Fruit fly (Drosophila melanogaster) whole organism, pupa: ENCODE data around the gene CG17778.
A peak's percentile ranks its signal among the peaks of the same experiment; 100 is the strongest.

Experiments used
- CG13204 ChIP-seq: fragments of 200-800 bp; sonication (Bioruptor generic); optimal IDR thresholded peaks from 2 replicates; lab custom pipeline; 2018; ENCODE audit warnings: missing biosample characterization, mild to moderate bottlenecking, missing genetic modification characterization, moderate library complexity
- CG14655 ChIP-seq: fragments of 200-800 bp; sonication (Bioruptor generic); optimal IDR thresholded peaks from 3 replicates; lab custom pipeline; 2017; ENCODE audit warnings: mild to moderate bottlenecking, missing biosample characterization, missing genetic modification reagents, missing genetic modification characterization
- CG15710 ChIP-seq: fragments of 200-800 bp; sonication (Bioruptor generic); optimal IDR thresholded peaks from 2 replicates; lab custom pipeline; 2018; ENCODE audit warnings: missing biosample characterization, mild to moderate bottlenecking, missing genetic modification characterization, moderate library complexity
- CG17806 ChIP-seq: fragments of 200-800 bp; sonication (Bioruptor generic); optimal IDR thresholded peaks from 2 replicates; lab custom pipeline; 2018; ENCODE audit warnings: missing biosample characterization, mild to moderate bottlenecking, missing genetic modification characterization, moderate library complexity
- CG32121 ChIP-seq: fragments of 200-800 bp; sonication (Bioruptor generic); IDR thresholded peaks from 2 replicates; pipeline ENCODE4 v1.3.6; 2022; ENCODE audit warnings: missing biosample characterization, missing genetic modification characterization
- CG34367 ChIP-seq: fragments of 200-800 bp; sonication (Bioruptor generic); optimal IDR thresholded peaks from 2 replicates; lab custom pipeline; 2018; ENCODE audit warnings: missing biosample characterization, mild to moderate bottlenecking, missing genetic modification characterization
- CG8301 ChIP-seq: fragments of 200-800 bp; sonication (Bioruptor generic); optimal IDR thresholded peaks from 2 replicates; lab custom pipeline; 2018; ENCODE audit warnings: missing biosample characterization, mild to moderate bottlenecking, missing genetic modification characterization
- D1 ChIP-seq: fragments of 200-800 bp; sonication (Bioruptor generic); optimal IDR thresholded peaks from 2 replicates; lab custom pipeline; 2018; ENCODE audit warnings: missing biosample characterization, mild to moderate bottlenecking, missing genetic modification characterization, moderate library complexity
- Ets98B ChIP-seq: fragments of 200-800 bp; sonication (Bioruptor generic); IDR thresholded peaks from 2 replicates; pipeline ENCODE4 v1.3.6; 2022; ENCODE audit warnings: missing biosample characterization, missing genetic modification characterization
- Pif1A ChIP-seq: fragments of 200-800 bp; sonication (Bioruptor generic); optimal IDR thresholded peaks from 3 replicates; lab custom pipeline; 2016; ENCODE audit warnings: missing biosample characterization, missing genetic modification characterization
- Snoo ChIP-seq: fragments of 200-800 bp; sonication (Bioruptor generic); optimal IDR thresholded peaks from 3 replicates; lab custom pipeline; 2017; ENCODE audit warnings: missing biosample characterization, mild to moderate bottlenecking, missing genetic modification characterization, inconsistent platforms
- gl ChIP-seq: fragments of 200-800 bp; sonication (Bioruptor generic); optimal IDR thresholded peaks from 2 replicates; lab custom pipeline; 2018; ENCODE audit warnings: missing biosample characterization, mild to moderate bottlenecking, missing genetic modification characterization
- rn ChIP-seq: fragments of 200-800 bp; sonication (Bioruptor generic); IDR thresholded peaks from 2 replicates; pipeline ENCODE4 v1.3.6; 2022; ENCODE audit warnings: missing biosample characterization, missing genetic modification characterization

- no peak for TF ChIP-seq CG34367 (tag; lab: Kevin White, UChicago)
- TF ChIP-seq CG15710 (tag; lab: Kevin White, UChicago) = peak; percentile 22
- TF ChIP-seq CG13204 = no peak
- no peak for TF ChIP-seq CG14655 (GFP tag; lab: Kevin White, UChicago)
- TF ChIP-seq rn = no peak
- no peak for TF ChIP-seq D1
- no peak for TF ChIP-seq CG32121 (GFP tag; lab: Robert Waterston, UW)
- TF ChIP-seq Pif1A (GFP tag; lab: Kevin White, UChicago) = no peak
- no peak for TF ChIP-seq CG17806 (tag; lab: Kevin White, UChicago)
- TF ChIP-seq Snoo = no peak
- no peak for TF ChIP-seq CG8301 (tag; lab: Kevin White, UChicago)
- no peak for TF ChIP-seq Ets98B (GFP tag; lab: Robert Waterston, UW)
- no peak for TF ChIP-seq gl
Measured at dm6 chrX:487517-487957, 6.9 kb upstream of the CG17778 start, which contains the start of the genes CG18273 and CG3156.
